Worm (Caenorhabditis elegans) whole organism, L4/young adult: ENCODE results near the gene W05E10.5.

Experiments used
- dao-5 ChIP-seq: sonication (generic microtip); optimal IDR thresholded peaks from 2 replicates; lab custom pipeline; 2016; ENCODE audit warnings: missing genotype, missing genetic modification characterization, moderate library complexity, missing compliant biosample characterization
- him-1 ChIP-seq: sonication (generic microtip); optimal IDR thresholded peaks from 2 replicates; lab custom pipeline; 2016; ENCODE audit warnings: missing genotype, missing genetic modification reagents, missing genetic modification characterization, missing compliant biosample characterization

DNA sequence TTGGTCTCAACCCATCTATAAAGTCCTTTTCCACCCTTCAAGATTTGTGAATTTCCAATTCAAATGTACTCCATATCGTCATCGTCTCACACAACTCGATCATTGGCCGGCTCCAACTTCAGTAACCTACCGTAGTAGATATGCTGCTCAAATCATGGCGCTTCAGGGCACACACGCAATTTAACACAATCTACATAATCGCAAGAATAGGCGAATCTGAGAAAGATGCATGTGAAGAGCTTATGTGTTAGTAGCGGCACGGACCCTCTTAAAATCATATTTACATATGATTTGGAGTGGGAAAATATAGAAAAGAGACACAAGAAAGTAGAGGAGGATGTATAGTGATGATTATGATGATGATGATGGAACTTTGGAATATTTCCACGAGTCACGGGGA is 16.3 kb upstream of the W05E10.5 start:
- no peak for TF ChIP-seq him-1 (tag; lab: Kevin White, UChicago)
- no peak for TF ChIP-seq dao-5
